Fruit fly (Drosophila melanogaster) whole organism, wandering third instar larva: Measurements from ENCODE around the gene CG32181.

ENCODE experiments used
- Abd-B ChIP-seq: fragments of >200 bp; optimal IDR thresholded peaks from 2 replicates; lab custom pipeline; 2017; ENCODE audit warnings: missing biosample characterization, missing genetic modification characterization
- Dfd ChIP-seq: fragments of >200 bp; optimal IDR thresholded peaks from 2 replicates; lab custom pipeline; 2017; ENCODE audit warnings: missing biosample characterization, missing genetic modification characterization
- Dif ChIP-seq: fragments of 200-275, 200-300 bp; sonication (Bioruptor generic); optimal IDR thresholded peaks from 2 replicates; lab custom pipeline; 2018; ENCODE audit warnings: missing biosample characterization, missing genetic modification characterization; ENCODE audit not compliant: partially characterized antibody
- HLH106 ChIP-seq: fragments of 200-800 bp; optimal IDR thresholded peaks from 3 replicates; lab custom pipeline; 2019; ENCODE audit warnings: missing biosample characterization, mild to moderate bottlenecking, missing genetic modification characterization, moderate library complexity
- Hr78 ChIP-seq: fragments of >200 bp; optimal IDR thresholded peaks from 2 replicates; lab custom pipeline; 2017; ENCODE audit warnings: missing biosample characterization, missing genetic modification characterization
- OdsH ChIP-seq: fragments of 200-800 bp; sonication (Bioruptor generic); optimal IDR thresholded peaks from 2 replicates; lab custom pipeline; 2016; ENCODE audit warnings: missing biosample characterization, mild to moderate bottlenecking, missing genetic modification characterization
- Rel ChIP-seq, 2 experiments: fragments of 200-800 bp; sonication (Bioruptor generic) in 1 of 2; optimal IDR thresholded peaks; 2 replicates in 1 of 2; 3 replicates in 1 of 2; lab custom pipeline; 2016 to 2019; ENCODE audit warnings: mild to moderate bottlenecking in 2 of 2, missing biosample characterization in 2 of 2, missing genetic modification characterization in 2 of 2, moderate library complexity in 1 of 2
- foxo ChIP-seq, 2 experiments: fragments of 200-800 bp; sonication (Bioruptor generic); optimal IDR thresholded peaks; 2 replicates in 1 of 2; 3 replicates in 1 of 2; lab custom pipeline; 2016 to 2017; ENCODE audit warnings: missing biosample characterization in 2 of 2, missing genetic modification characterization in 2 of 2
- h ChIP-seq: fragments of 200-800 bp; sonication (Bioruptor generic); optimal IDR thresholded peaks from 3 replicates; lab custom pipeline; 2016; ENCODE audit warnings: missing biosample characterization, mild to moderate bottlenecking, missing genetic modification characterization
- lola ChIP-seq: fragments of >200 bp; optimal IDR thresholded peaks from 2 replicates; lab custom pipeline; 2017; ENCODE audit warnings: missing biosample characterization, missing genetic modification characterization
- psq ChIP-seq: fragments of 200-800 bp; sonication (Bioruptor generic); optimal IDR thresholded peaks from 3 replicates; lab custom pipeline; 2017; ENCODE audit warnings: missing biosample characterization, mild to moderate bottlenecking, missing genetic modification characterization, moderate library complexity
- tai ChIP-seq: sonication (Bioruptor generic); optimal IDR thresholded peaks from 2 replicates; lab custom pipeline; 2016; ENCODE audit warnings: missing biosample characterization, missing genetic modification characterization
- usp ChIP-seq: fragments of >200 bp; optimal IDR thresholded peaks from 2 replicates; lab custom pipeline; 2017; ENCODE audit warnings: missing biosample characterization, missing genetic modification characterization

dm6 chr3L:17763987-17764386, 4.5 kb downstream of the CG32181 start, which contains the start of the genes Adgf-A and Adgf-A2:
- TF ChIP-seq usp (GFP tag; lab: Kevin White, UChicago) (no peak), OdsH (no peak), foxo (GFP tag; optimal IDR thresholded peaks at IDR 0.05; lab: Kevin White, UChicago) (no peak), lola (no peak), Rel (GFP tag; optimal IDR thresholded peaks at IDR 0.05; lab: Kevin White, UChicago) (no peak), Rel (tag; optimal IDR thresholded peaks at IDR 0.05; lab: Kevin White, UChicago) (no peak), Abd-B (GFP tag; lab: Kevin White, UChicago) (no peak), HLH106 (tag; lab: Kevin White, UChicago) (no peak), Dif (GFP tag; lab: Kevin White, UChicago) (no peak), h (GFP tag; lab: Kevin White, UChicago) (no peak), psq (GFP tag; lab: Kevin White, UChicago) (no peak), Dfd (GFP tag; lab: Kevin White, UChicago) (no peak), tai (GFP tag; lab: Kevin White, UChicago) (no peak), Hr78 (GFP tag; lab: Kevin White, UChicago) (no peak)
